Worm (Caenorhabditis elegans): ENCODE data around the gene B0432.11.

B0432.11 gene

DNA sequence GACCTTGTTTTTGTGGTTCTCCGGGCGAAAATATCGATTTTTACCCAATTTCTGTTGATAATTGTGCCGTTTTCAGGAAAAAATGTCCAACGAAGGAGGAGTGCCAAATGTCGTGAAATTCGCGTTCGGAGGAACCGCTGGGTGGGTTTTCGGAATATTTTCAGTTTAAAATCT lies 8.1 kb downstream of the B0432.11 start, which contains the start of gene misc-1:
TSS of gene misc-1 (plus strand) at position 75 of the 174 bp plus-strand sequence.
- TF ChIP-seq ZK185.1 (tag; optimal IDR thresholded peaks at IDR 0.05; ENCODE audit: poor library complexity, severe bottlenecking), result no peak
- no peak for TF ChIP-seq ceh-58 (GFP tag; IDR thresholded peaks at IDR 0.05)
- no peak for TF ChIP-seq ama-1 (optimal IDR thresholded peaks at IDR 0.05)
- TF ChIP-seq ama-1 (GFP tag; optimal IDR thresholded peaks at IDR 0.05), result no peak
- no peak for TF ChIP-seq hmg-20 (GFP tag; IDR thresholded peaks at IDR 0.05)
- TF ChIP-seq gei-17 (GFP tag; optimal IDR thresholded peaks at IDR 0.05), result no peak
- TF ChIP-seq hrde-1 (tag; optimal IDR thresholded peaks at IDR 0.05; ENCODE audit: borderline replicate concordance), result no peak
- no peak for TF ChIP-seq snpc-1.1 (tag; optimal IDR thresholded peaks at IDR 0.05; ENCODE audit: insufficient read depth)
- no peak for TF ChIP-seq ekl-4 (GFP tag; IDR thresholded peaks at IDR 0.05)
- no peak for TF ChIP-seq madf-6 (GFP tag; IDR thresholded peaks at IDR 0.05)
- no peak for TF ChIP-seq ztf-28 (GFP tag; IDR thresholded peaks at IDR 0.05)
- no peak for TF ChIP-seq attf-5 (GFP tag; optimal IDR thresholded peaks at IDR 0.05)
- TF ChIP-seq lin-26 (GFP tag; IDR thresholded peaks at IDR 0.05), result no peak
- TF ChIP-seq nfya-1 (tag; optimal IDR thresholded peaks at IDR 0.05; ENCODE audit: borderline replicate concordance, insufficient read depth), result no peak
- TF ChIP-seq cebp-2 (GFP tag; IDR thresholded peaks at IDR 0.05), result no peak
- no peak for TF ChIP-seq snpc-1.3 (tag; optimal IDR thresholded peaks at IDR 0.05; ENCODE audit: insufficient read depth)
- TF ChIP-seq sdz-38 (tag; optimal IDR thresholded peaks at IDR 0.05), result no peak
- no peak for TF ChIP-seq ztf-18 (tag; optimal IDR thresholded peaks at IDR 0.05)
- no peak for TF ChIP-seq F39B2.1 (GFP tag; IDR thresholded peaks at IDR 0.05)
- TF ChIP-seq sea-2 (GFP tag; IDR thresholded peaks at IDR 0.05), result no peak
- no peak for TF ChIP-seq T07F8.4 (tag; optimal IDR thresholded peaks at IDR 0.05)

DNA sequence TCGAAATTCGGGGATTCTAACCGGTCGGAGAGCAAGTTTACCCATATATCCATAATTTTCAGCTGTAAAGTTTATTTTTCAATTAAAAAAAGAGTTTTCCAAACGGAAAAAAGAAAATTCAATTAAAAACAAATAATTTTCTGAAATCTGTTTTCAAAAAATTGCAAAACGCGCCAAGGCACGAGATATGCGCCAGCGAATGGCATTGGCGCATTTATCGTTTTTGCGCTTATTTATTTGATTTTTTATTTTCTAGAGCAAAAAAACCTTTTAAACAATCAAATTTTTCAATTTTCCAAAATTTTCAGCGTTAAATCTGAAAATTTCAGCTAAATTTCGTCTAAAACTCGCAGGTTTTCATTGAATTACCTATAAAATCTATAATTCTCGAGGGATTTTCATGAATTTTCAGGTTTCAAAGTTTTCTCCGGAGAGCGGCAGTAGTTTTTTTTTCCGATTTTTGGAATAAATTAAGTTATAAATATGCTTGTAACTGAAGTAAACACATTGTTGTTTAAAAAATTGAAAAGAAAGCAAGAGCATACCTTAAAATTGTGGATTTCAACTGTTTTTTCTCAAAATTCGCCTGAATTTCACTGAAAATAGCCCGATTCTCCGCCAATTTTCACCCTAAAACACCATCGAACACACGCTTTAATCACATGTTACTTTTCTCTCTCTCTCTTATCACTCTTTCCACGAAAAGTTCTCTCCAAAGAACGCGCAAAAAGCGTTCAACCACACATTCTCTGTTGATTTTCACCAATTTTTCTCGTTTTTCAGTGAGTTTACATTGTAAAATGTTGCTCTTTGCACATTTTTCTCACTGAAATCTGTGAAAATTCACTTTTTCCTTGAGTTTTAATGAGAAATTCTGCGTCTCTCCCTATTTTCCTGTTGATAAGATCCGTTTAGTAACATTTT lies 8.6 kb downstream of the B0432.11 start, which contains the start of gene B0432.10:
TSS of gene B0432.10 (minus strand) at position 649 of the 924 bp plus-strand sequence.
- TF ChIP-seq repo-1 (tag; optimal IDR thresholded peaks at IDR 0.05) (no peak), F37B4.10 (GFP tag; IDR thresholded peaks at IDR 0.05) (no peak), let-526 (GFP tag; IDR thresholded peaks at IDR 0.05) (no peak), F39B2.1 (GFP tag; IDR thresholded peaks at IDR 0.05) (no peak), Y53G8AR.9 (GFP tag; conservative IDR thresholded peaks at IDR 0.05) (peak; percentile 78; the same call in 1 of the 2 replicates), nhr-27 (tag; optimal IDR thresholded peaks at IDR 0.05) (no peak), bed-1 (GFP tag; IDR thresholded peaks at IDR 0.05) (no peak), egl-44 (GFP tag; IDR thresholded peaks at IDR 0.05) (no peak), F10E7.11 (tag; optimal IDR thresholded peaks at IDR 0.05) (no peak), F33H1.4 (GFP tag; IDR thresholded peaks at IDR 0.05) (no peak), ztf-22 (GFP tag; optimal IDR thresholded peaks at IDR 0.05) (no peak), die-1 (tag; optimal IDR thresholded peaks at IDR 0.05) (no peak), ceh-27 (GFP tag; optimal IDR thresholded peaks at IDR 0.05) (no peak), xnd-1 (tag; optimal IDR thresholded peaks at IDR 0.05) (no peak), ccch-3 (GFP tag; optimal IDR thresholded peaks at IDR 0.05) (no peak), ZK185.1 (tag; optimal IDR thresholded peaks at IDR 0.05; ENCODE audit: poor library complexity, severe bottlenecking) (no peak), pha-4 (tag; optimal IDR thresholded peaks at IDR 0.05) (no peak), ceh-79 (tag; optimal IDR thresholded peaks at IDR 0.05) (no peak), hrde-1 (tag; optimal IDR thresholded peaks at IDR 0.05; ENCODE audit: borderline replicate concordance) (no peak), attf-5 (GFP tag; optimal IDR thresholded peaks at IDR 0.05) (peak; percentile 52), unc-130 (GFP tag; optimal IDR thresholded peaks at IDR 0.05) (no peak), madf-3 (GFP tag; IDR thresholded peaks at IDR 0.05) (0 out of 2 replicates have a peak, but pooled peaks have one; percentile 26), T26A5.8 (tag; optimal IDR thresholded peaks at IDR 0.05) (no peak), aptf-3 (GFP tag; IDR thresholded peaks at IDR 0.05) (no peak), attf-3 (GFP tag; conservative IDR thresholded peaks at IDR 0.05) (0 out of 2 replicates have a peak, but pooled peaks have one; percentile 20), C06A6.2 (GFP tag; conservative IDR thresholded peaks at IDR 0.05) (0 out of 2 replicates have a peak, but pooled peaks have one; percentile 32), nhr-80 (tag; optimal IDR thresholded peaks at IDR 0.05) (peak; percentile 6), akir-1 (GFP tag; optimal IDR thresholded peaks at IDR 0.05) (no peak), F52B5.7 (tag; optimal IDR thresholded peaks at IDR 0.05) (no peak), C17E4.6 (GFP tag; IDR thresholded peaks at IDR 0.05) (no peak)

Data from whole organism, young adult.